Worm (Caenorhabditis elegans): ENCODE data around the gene srr-7.

ce11 chrV:15150661-15151060, 22.6 kb downstream of the srr-7 start, which contains the start of gene T09F5.2:
- TF ChIP-seq cog-1 (tag; optimal IDR thresholded peaks at IDR 0.05) (no peak), ztf-23 (GFP tag; IDR thresholded peaks at IDR 0.05) (no peak), ztf-29 (GFP tag; IDR thresholded peaks at IDR 0.05) (no peak), T22C8.4 (GFP tag; IDR thresholded peaks at IDR 0.05) (no peak)

All from whole organism, midembryonic.